Fruit fly (Drosophila melanogaster): Measurements from ENCODE around the gene CG13912.
A peak's percentile ranks its signal among the peaks of the same experiment; 100 is the strongest.

The CG13912 gene

dm6 chr3L:1188936-1189659 lies at the start of gene CG13912:
TSS of gene CG13912 (plus strand) at chr3L:1189588.
- TF ChIP-seq CG9139 (GFP tag; optimal IDR thresholded peaks at IDR 0.05), result peak; percentile 54
- TF ChIP-seq CG6276 (GFP tag; optimal IDR thresholded peaks at IDR 0.05), result peak; percentile 59
- peak; percentile 54 for TF ChIP-seq CG6854 (GFP tag; optimal IDR thresholded peaks at IDR 0.05)
- TF ChIP-seq vri (GFP tag; optimal IDR thresholded peaks at IDR 0.05), result peak; percentile 62
- TF ChIP-seq spab (GFP tag; optimal IDR thresholded peaks at IDR 0.05), result peak; percentile 15
- TF ChIP-seq Blimp-1 (GFP tag; optimal IDR thresholded peaks at IDR 0.05), result no peak
- no peak for TF ChIP-seq CG3919 (GFP tag; optimal IDR thresholded peaks at IDR 0.05)
- peak; percentile 48 for TF ChIP-seq fkh (GFP tag; optimal IDR thresholded peaks at IDR 0.05)
- peak; percentile 94 for TF ChIP-seq svp (GFP tag)
- peak; percentile 1 for TF ChIP-seq CG16779 (tag; optimal IDR thresholded peaks at IDR 0.05)
- TF ChIP-seq ss (GFP tag; optimal IDR thresholded peaks at IDR 0.05), result peak; percentile 67 to 72
- TF ChIP-seq CG6808 (GFP tag; optimal IDR thresholded peaks at IDR 0.05), result peak; percentile 58
- peak; percentile 31 for TF ChIP-seq CG10669 (GFP tag; optimal IDR thresholded peaks at IDR 0.05)
- no peak for TF ChIP-seq CG31627 (GFP tag; optimal IDR thresholded peaks at IDR 0.05)

dm6 chr3L:1140539-1140938 lies 48.8 kb upstream of the CG13912 start:
- TF ChIP-seq fkh (GFP tag; optimal IDR thresholded peaks at IDR 0.05), result peak; percentile 77
- no peak for TF ChIP-seq svp (GFP tag)
- TF ChIP-seq CG1621 (tag; optimal IDR thresholded peaks at IDR 0.05), result no peak
- no peak for TF ChIP-seq CG11294 (GFP tag; IDR thresholded peaks at IDR 0.05)
- TF ChIP-seq Eip75B (GFP tag; optimal IDR thresholded peaks at IDR 0.05), result no peak
- no peak for TF ChIP-seq Eip78C (GFP tag)

- TF ChIP-seq eg (GFP tag; IDR thresholded peaks at IDR 0.05) (no peak), CG10631 (GFP tag; optimal IDR thresholded peaks at IDR 0.05) (no peak), cyc (GFP tag; optimal IDR thresholded peaks at IDR 0.05) (no peak), Eip75B (GFP tag; optimal IDR thresholded peaks at IDR 0.05) (no peak), CG8632 (GFP tag; optimal IDR thresholded peaks at IDR 0.05) (no peak), Sox15 (GFP tag; optimal IDR thresholded peaks at IDR 0.05) (no peak), salr (GFP tag; optimal IDR thresholded peaks at IDR 0.05) (no peak), CG11762 (GFP tag; optimal IDR thresholded peaks at IDR 0.05; ENCODE audit: insufficient read depth) (no peak), CG11902 (GFP tag; optimal IDR thresholded peaks at IDR 0.05) (no peak), CG8319 (GFP tag; optimal IDR thresholded peaks at IDR 0.05) (no peak), dsx (GFP tag; optimal IDR thresholded peaks at IDR 0.05; ENCODE audit: poor library complexity, severe bottlenecking) (no peak), CG8119 (GFP tag; IDR thresholded peaks at IDR 0.05) (no peak), achi (GFP tag; optimal IDR thresholded peaks at IDR 0.05) (no peak), CG32006 (GFP tag; optimal IDR thresholded peaks at IDR 0.05) (no peak), Smox (GFP tag; optimal IDR thresholded peaks at IDR 0.05) (no peak), topi (GFP tag; optimal IDR thresholded peaks at IDR 0.05) (no peak), CG10669 (GFP tag; optimal IDR thresholded peaks at IDR 0.05) (no peak), CG6808 (GFP tag; optimal IDR thresholded peaks at IDR 0.05) (no peak), ss (GFP tag; optimal IDR thresholded peaks at IDR 0.05) (no peak)
Observed at dm6 chr3L:1146492-1146891, 42.9 kb upstream of the CG13912 start.

DNA sequence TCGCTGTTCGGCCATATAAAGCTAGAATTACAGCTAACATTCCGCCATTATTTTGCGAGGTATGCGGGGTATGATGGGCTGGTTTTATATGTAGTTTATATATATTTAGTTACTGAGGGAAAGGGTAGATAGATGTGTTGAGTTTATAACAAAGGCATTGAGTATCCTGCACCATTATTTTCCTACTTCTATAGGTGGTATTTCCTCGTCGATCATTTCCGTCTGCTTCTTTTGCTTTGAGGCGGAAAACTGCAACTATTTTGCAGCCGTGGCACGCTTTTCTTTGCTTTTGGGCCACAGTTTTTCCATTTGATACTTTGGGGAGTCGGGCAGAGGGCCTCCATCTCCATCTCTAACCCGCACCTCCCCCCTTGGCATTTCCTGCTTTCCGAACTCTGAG lies 40.2 kb upstream of the CG13912 start:
- no peak for TF ChIP-seq CG6854 (GFP tag; optimal IDR thresholded peaks at IDR 0.05)
- TF ChIP-seq esn (GFP tag; optimal IDR thresholded peaks at IDR 0.05), result peak; percentile 11
- no peak for TF ChIP-seq Lpt (GFP tag; optimal IDR thresholded peaks at IDR 0.05)
- peak; percentile 8 for TF ChIP-seq Smox (GFP tag; optimal IDR thresholded peaks at IDR 0.05)
- TF ChIP-seq Met (GFP tag; optimal IDR thresholded peaks at IDR 0.05), result no peak
- TF ChIP-seq CG11294 (GFP tag; IDR thresholded peaks at IDR 0.05), result no peak
- TF ChIP-seq eg (GFP tag; IDR thresholded peaks at IDR 0.05), result peak; percentile 49; the same call in 1 of the 3 replicates
- no peak for TF ChIP-seq Sox102F (GFP tag; optimal IDR thresholded peaks at IDR 0.05)
- peak; percentile 6 for TF ChIP-seq CG10631 (GFP tag; optimal IDR thresholded peaks at IDR 0.05)
- 0 out of 2 replicates have a peak, but pooled peaks have one; percentile 40 for TF ChIP-seq CG15336 (GFP tag; IDR thresholded peaks at IDR 0.05)
- no peak for TF ChIP-seq CG11902 (GFP tag; optimal IDR thresholded peaks at IDR 0.05)
- no peak for TF ChIP-seq CG34406 (GFP tag; optimal IDR thresholded peaks at IDR 0.05)
- TF ChIP-seq fd85E (GFP tag; optimal IDR thresholded peaks at IDR 0.05), result no peak
- TF ChIP-seq Hr4 (GFP tag; optimal IDR thresholded peaks at IDR 0.05), result peak; percentile 39
- TF ChIP-seq CG1621 (tag; optimal IDR thresholded peaks at IDR 0.05), result no peak
- TF ChIP-seq CG6163 (GFP tag; IDR thresholded peaks at IDR 0.05), result no peak
- TF ChIP-seq CG32006 (GFP tag; optimal IDR thresholded peaks at IDR 0.05), result peak; percentile 44
- TF ChIP-seq achi (GFP tag; optimal IDR thresholded peaks at IDR 0.05), result peak; percentile 5
- TF ChIP-seq topi (GFP tag; optimal IDR thresholded peaks at IDR 0.05), result no peak
- no peak for TF ChIP-seq CG4318 (GFP tag; optimal IDR thresholded peaks at IDR 0.05)
- TF ChIP-seq CG6792 (GFP tag; optimal IDR thresholded peaks at IDR 0.05), result no peak
